Worm (Caenorhabditis elegans): ENCODE data around the gene K12H4.6.

DNA sequence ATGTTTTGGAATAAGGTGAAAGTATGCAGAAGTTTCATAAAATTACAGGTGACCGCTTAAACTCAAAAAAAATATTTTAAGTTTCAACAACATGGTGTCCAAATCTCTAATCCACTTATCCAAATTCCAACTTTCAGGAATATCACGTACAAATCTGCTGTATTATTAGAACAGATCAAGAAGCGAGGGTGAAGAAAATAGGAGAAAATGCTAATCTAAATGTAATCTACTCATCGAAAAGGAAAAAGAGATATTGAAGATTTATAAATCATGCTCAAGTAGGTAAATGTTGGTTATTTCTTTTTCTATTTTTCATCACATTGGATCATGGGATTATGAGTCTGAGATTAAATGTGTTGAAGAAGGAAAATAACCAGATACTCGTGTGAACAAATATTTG lies 41.1 kb downstream of the K12H4.6 start:
- TF ChIP-seq madf-5 (GFP tag; IDR thresholded peaks at IDR 0.05): no peak
- no peak for TF ChIP-seq unc-62 (GFP tag; optimal IDR thresholded peaks at IDR 0.05 in 1 of 2)
- TF ChIP-seq unc-62 (tag; optimal IDR thresholded peaks at IDR 0.05): no peak
- no peak for TF ChIP-seq nhr-11 (tag; optimal IDR thresholded peaks at IDR 0.05)
- no peak for TF ChIP-seq lin-1 (GFP tag; IDR thresholded peaks at IDR 0.05)
- no peak for TF ChIP-seq rbr-2 (tag; optimal IDR thresholded peaks at IDR 0.05)
- no peak for TF ChIP-seq ZK546.5 (tag; optimal IDR thresholded peaks at IDR 0.05)
- no peak for TF ChIP-seq lir-3 (tag; optimal IDR thresholded peaks at IDR 0.05)
- no peak for TF ChIP-seq dpl-1 (GFP tag; optimal IDR thresholded peaks at IDR 0.05)
- TF ChIP-seq fos-1 (tag; optimal IDR thresholded peaks at IDR 0.05): no peak
- no peak for TF ChIP-seq aly-2 (tag; optimal IDR thresholded peaks at IDR 0.05)
- TF ChIP-seq unc-39 (tag; optimal IDR thresholded peaks at IDR 0.05): no peak
- TF ChIP-seq jun-1 (tag; optimal IDR thresholded peaks at IDR 0.05): no peak
